Worm (Caenorhabditis elegans) whole organism, young adult: ENCODE results near the gene srh-149.

Experiments
- B0035.1 ChIP-seq: sonication (generic microtip); optimal IDR thresholded peaks from 2 replicates; lab custom pipeline; 2016; ENCODE audit warnings: missing genetic modification characterization, mild to moderate bottlenecking, missing compliant biosample characterization, missing genotype, missing genetic modification reagents
- D2030.7 ChIP-seq: fragments of 200-800 bp; sonication (Bioruptor generic); IDR thresholded peaks from 2 replicates; pipeline ENCODE4 v1.3.6; 2022; ENCODE audit warnings: missing genetic modification reagents, missing genetic modification characterization, missing compliant biosample characterization
- F52B5.7 ChIP-seq: sonication (generic microtip); optimal IDR thresholded peaks from 2 replicates; lab custom pipeline; 2016; ENCODE audit warnings: mild to moderate bottlenecking, missing genetic modification characterization, missing compliant biosample characterization
- F55B11.4 ChIP-seq: sonication (generic microtip); optimal IDR thresholded peaks from 2 replicates; lab custom pipeline; 2016; ENCODE audit warnings: missing compliant biosample characterization, missing genetic modification characterization, borderline replicate concordance; ENCODE audit not compliant: insufficient read depth
- F57A8.1 ChIP-seq: fragments of 200-800 bp; sonication (Bioruptor generic); optimal IDR thresholded peaks from 2 replicates; lab custom pipeline; 2018; ENCODE audit warnings: mild to moderate bottlenecking, missing genetic modification characterization, moderate library complexity, missing compliant biosample characterization
- T07F8.4 ChIP-seq: sonication (generic microtip); optimal IDR thresholded peaks from 2 replicates; lab custom pipeline; 2016; ENCODE audit warnings: mild to moderate bottlenecking, missing genetic modification characterization, moderate library complexity, missing compliant biosample characterization
- atf-7 ChIP-seq: sonication (generic microtip); optimal IDR thresholded peaks from 2 replicates; lab custom pipeline; 2017; ENCODE audit warnings: mild to moderate bottlenecking, missing genetic modification characterization, missing compliant biosample characterization
- attf-5 ChIP-seq: fragments of 200-800 bp; sonication (Bioruptor generic); optimal IDR thresholded peaks from 2 replicates; lab custom pipeline; 2018; ENCODE audit warnings: mild to moderate bottlenecking, missing genetic modification characterization, missing compliant biosample characterization
- bed-2 ChIP-seq: fragments of 200-800 bp; sonication (Bioruptor generic); IDR thresholded peaks from 2 replicates; pipeline ENCODE4 v1.3.6; 2022; ENCODE audit warnings: missing genetic modification reagents, missing genetic modification characterization, missing compliant biosample characterization
- ceh-79 ChIP-seq: sonication (generic microtip); optimal IDR thresholded peaks from 2 replicates; lab custom pipeline; 2017; ENCODE audit warnings: mild to moderate bottlenecking, missing genetic modification characterization, missing compliant biosample characterization
- ceh-91 ChIP-seq: fragments of 200-800 bp; sonication (Bioruptor generic); IDR thresholded peaks from 2 replicates; pipeline ENCODE4 v1.3.6; 2022; ENCODE audit warnings: missing genetic modification reagents, missing genetic modification characterization, missing compliant biosample characterization
- chd-7 ChIP-seq: sonication (generic microtip); optimal IDR thresholded peaks from 2 replicates; lab custom pipeline; 2016; ENCODE audit warnings: mild to moderate bottlenecking, missing genetic modification characterization, moderate library complexity, missing compliant biosample characterization
- die-1 ChIP-seq: sonication (generic microtip); optimal IDR thresholded peaks from 2 replicates; lab custom pipeline; 2016; ENCODE audit warnings: missing genotype, mild to moderate bottlenecking, missing genetic modification characterization, missing compliant biosample characterization
- egl-44 ChIP-seq: fragments of 200-800 bp; sonication (Bioruptor generic); IDR thresholded peaks from 2 replicates; pipeline ENCODE4 v1.3.6; 2022; ENCODE audit warnings: missing genetic modification reagents, missing genetic modification characterization, missing compliant biosample characterization
- ekl-4 ChIP-seq: fragments of 200-800 bp; sonication (Bioruptor generic); IDR thresholded peaks from 2 replicates; pipeline ENCODE4 v1.3.6; 2022; ENCODE audit warnings: missing genetic modification reagents, missing genetic modification characterization, missing compliant biosample characterization
- him-1 ChIP-seq: sonication (generic microtip); optimal IDR thresholded peaks from 2 replicates; lab custom pipeline; 2016; ENCODE audit warnings: missing genotype, missing genetic modification reagents, missing genetic modification characterization, missing compliant biosample characterization
- hmg-20 ChIP-seq: fragments of 200-800 bp; sonication (Bioruptor generic); IDR thresholded peaks from 2 replicates; pipeline ENCODE4 v1.3.6; 2022; ENCODE audit warnings: missing genetic modification reagents, missing genetic modification characterization, missing compliant biosample characterization
- let-526 ChIP-seq: fragments of 200-800 bp; sonication (Bioruptor generic); IDR thresholded peaks from 2 replicates; pipeline ENCODE4 v1.3.6; 2022; ENCODE audit warnings: missing genetic modification reagents, missing genetic modification characterization, missing compliant biosample characterization
- lin-26 ChIP-seq: fragments of 200-800 bp; sonication (Bioruptor generic); IDR thresholded peaks from 2 replicates; pipeline ENCODE4 v1.3.6; 2022; ENCODE audit warnings: missing genetic modification reagents, missing genetic modification characterization, missing compliant biosample characterization
- lin-54 ChIP-seq: fragments of 200-800 bp; sonication (Bioruptor generic); optimal IDR thresholded peaks from 2 replicates; lab custom pipeline; 2018; ENCODE audit warnings: mild to moderate bottlenecking, missing genetic modification characterization, missing compliant biosample characterization
- lir-1 ChIP-seq: fragments of 200-800 bp; sonication (Bioruptor generic); conservative IDR thresholded peaks from 2 replicates; pipeline ENCODE4 v1.3.6; 2022; ENCODE audit warnings: missing genetic modification reagents, missing genetic modification characterization, missing compliant biosample characterization
- lsl-1 ChIP-seq: fragments of 200-800 bp; sonication (Bioruptor generic); optimal IDR thresholded peaks from 2 replicates; lab custom pipeline; 2018; ENCODE audit warnings: mild to moderate bottlenecking, missing genetic modification characterization, moderate library complexity, missing compliant biosample characterization
- madf-10 ChIP-seq: sonication (generic microtip); optimal IDR thresholded peaks from 2 replicates; lab custom pipeline; 2016; ENCODE audit warnings: mild to moderate bottlenecking, missing genetic modification characterization, missing compliant biosample characterization
- madf-3 ChIP-seq: fragments of 200-800 bp; sonication (Bioruptor generic); IDR thresholded peaks from 2 replicates; pipeline ENCODE4 v1.3.6; 2022; ENCODE audit warnings: missing genetic modification reagents, missing genetic modification characterization, missing compliant biosample characterization
- nfya-1 ChIP-seq: sonication (generic microtip); optimal IDR thresholded peaks from 2 replicates; lab custom pipeline; 2017; ENCODE audit warnings: antibody characterized with exemption, missing compliant biosample characterization, missing genetic modification characterization, borderline replicate concordance; ENCODE audit not compliant: insufficient read depth
- nhr-90 ChIP-seq: sonication (generic microtip); optimal IDR thresholded peaks from 2 replicates; lab custom pipeline; 2016; ENCODE audit warnings: missing genotype, mild to moderate bottlenecking, missing genetic modification characterization, missing compliant biosample characterization
- rec-8 ChIP-seq, 2 experiments: sonication (generic microtip); optimal IDR thresholded peaks; 2 replicates each; lab custom pipeline; 2016; ENCODE audit warnings: mild to moderate bottlenecking in 2 of 2, missing genetic modification characterization in 2 of 2, missing genetic modification reagents in 2 of 2, missing genotype in 2 of 2, missing biosample characterization in 1 of 2, missing compliant biosample characterization in 1 of 2, moderate library complexity in 1 of 2
- sdz-38 ChIP-seq: sonication (generic microtip); optimal IDR thresholded peaks from 2 replicates; lab custom pipeline; 2016; ENCODE audit warnings: missing genotype, missing genetic modification characterization, missing compliant biosample characterization
- snpc-1.1 ChIP-seq: sonication (generic microtip); optimal IDR thresholded peaks from 2 replicates; lab custom pipeline; 2017; ENCODE audit warnings: missing genetic modification characterization, mild to moderate bottlenecking, missing compliant biosample characterization, antibody characterized with exemption, moderate library complexity, missing genotype, missing genetic modification reagents; ENCODE audit not compliant: insufficient read depth
- snpc-1.3 ChIP-seq: sonication (generic microtip); optimal IDR thresholded peaks from 2 replicates; lab custom pipeline; 2017; ENCODE audit warnings: missing genetic modification characterization, mild to moderate bottlenecking, missing compliant biosample characterization, antibody characterized with exemption, moderate library complexity, missing genotype, missing genetic modification reagents; ENCODE audit not compliant: insufficient read depth
- somi-1 ChIP-seq: fragments of 200-800 bp; sonication (Bioruptor generic); optimal IDR thresholded peaks from 2 replicates; lab custom pipeline; 2018; ENCODE audit warnings: mild to moderate bottlenecking, missing genetic modification characterization, missing compliant biosample characterization
- unc-130 ChIP-seq: sonication (generic microtip); optimal IDR thresholded peaks from 2 replicates; lab custom pipeline; 2016; ENCODE audit warnings: missing genetic modification reagents, missing genetic modification characterization, missing compliant biosample characterization
- zfh-2 ChIP-seq: fragments of 200-800 bp; sonication (Bioruptor generic); conservative IDR thresholded peaks from 2 replicates; pipeline ENCODE4 v1.3.6; 2022; ENCODE audit warnings: missing genetic modification reagents, missing genetic modification characterization, missing compliant biosample characterization
- ztf-25 ChIP-seq: fragments of 200-800 bp; sonication (Bioruptor generic); IDR thresholded peaks from 2 replicates; pipeline ENCODE4 v1.3.6; 2022; ENCODE audit warnings: missing genetic modification reagents, missing genetic modification characterization, missing compliant biosample characterization
- ztf-28 ChIP-seq: fragments of 200-800 bp; sonication (Bioruptor generic); IDR thresholded peaks from 2 replicates; pipeline ENCODE4 v1.3.6; 2022; ENCODE audit warnings: missing genetic modification reagents, missing genetic modification characterization, missing compliant biosample characterization

srh-149 gene

ce11 chrV:15863042-15863441, 22.0 kb upstream of the srh-149 start, which contains the start of gene srh-299:
Gene srh-299 (plus strand): TSS chrV:15863342.
- no peak for TF ChIP-seq atf-7 (tag; lab: Kevin White, UChicago)
- no peak for TF ChIP-seq sdz-38 (tag; lab: Kevin White, UChicago)
- TF ChIP-seq D2030.7 (GFP tag; lab: Robert Waterston, UW), result no peak
- no peak for TF ChIP-seq lir-1 (GFP tag; lab: Robert Waterston, UW)
- no peak for TF ChIP-seq ceh-91
- no peak for TF ChIP-seq F57A8.1 (GFP tag; lab: Kevin White, UChicago)
- no peak for TF ChIP-seq unc-130 (GFP tag; lab: Kevin White, UChicago)
- TF ChIP-seq nfya-1 (tag; lab: Kevin White, UChicago), result no peak
- no peak for TF ChIP-seq F52B5.7 (tag; lab: Kevin White, UChicago)
- TF ChIP-seq let-526 (GFP tag; lab: Robert Waterston, UW), result no peak
- no peak for TF ChIP-seq lin-54 (GFP tag; lab: Kevin White, UChicago)
- TF ChIP-seq, all 124 proteins: peak for 0

ce11 chrV:15862599-15862998, 21.6 kb upstream of the srh-149 start, which contains the start of gene srz-12:
Gene srz-12 (minus strand): TSS chrV:15862699.
- TF ChIP-seq him-1 (tag; lab: Kevin White, UChicago) (no peak), hmg-20 (GFP tag; lab: Robert Waterston, UW) (no peak), snpc-1.1 (tag; lab: Kevin White, UChicago) (no peak), ceh-79 (no peak), attf-5 (GFP tag; lab: Kevin White, UChicago) (no peak), F55B11.4 (no peak), chd-7 (tag; lab: Kevin White, UChicago) (no peak), ztf-28 (no peak), T07F8.4 (tag; lab: Kevin White, UChicago) (no peak), die-1 (tag; lab: Kevin White, UChicago) (no peak), bed-2 (GFP tag; lab: Robert Waterston, UW) (no peak), snpc-1.3 (tag; lab: Kevin White, UChicago) (no peak), nfya-1 (tag; lab: Kevin White, UChicago) (no peak), ekl-4 (GFP tag; lab: Robert Waterston, UW) (no peak), ztf-25 (GFP tag; lab: Robert Waterston, UW) (no peak), lsl-1 (GFP tag; lab: Kevin White, UChicago) (no peak), zfh-2 (GFP tag; lab: Robert Waterston, UW) (no peak), F52B5.7 (tag; lab: Kevin White, UChicago) (no peak), D2030.7 (GFP tag; lab: Robert Waterston, UW) (no peak)

DNA sequence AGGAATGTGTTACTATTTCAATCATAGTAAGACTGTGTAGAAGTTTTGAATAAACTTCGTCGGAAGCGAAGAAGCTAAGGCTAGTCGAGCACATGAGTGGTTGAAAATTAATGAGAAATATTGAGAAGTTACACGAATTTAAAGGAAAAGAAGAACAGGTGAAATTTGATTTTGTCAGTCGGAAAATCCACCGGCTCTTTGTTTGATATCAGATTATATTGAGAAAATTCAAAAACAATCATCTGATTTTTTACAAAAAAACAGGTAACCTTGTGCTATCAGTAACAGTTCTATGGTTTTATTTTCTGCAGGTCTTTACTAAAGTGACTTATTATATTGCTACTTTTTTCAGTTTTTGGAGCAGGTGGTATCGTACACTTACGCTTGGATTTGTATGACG, 17.3 kb upstream of the srh-149 start, which contains the start of gene srh-148:
Gene srh-148 (minus strand): TSS at position 101 of the 400 bp plus-strand sequence.
- no peak for TF ChIP-seq rec-8 (tag; optimal IDR thresholded peaks at IDR 0.05; lab: Kevin White, UChicago)
- no peak for TF ChIP-seq egl-44 (GFP tag; lab: Robert Waterston, UW)
- no peak for TF ChIP-seq chd-7 (tag; lab: Kevin White, UChicago)
- TF ChIP-seq nhr-90 (tag; lab: Kevin White, UChicago), result no peak
- TF ChIP-seq lin-26, result no peak
- TF ChIP-seq B0035.1 (tag; lab: Kevin White, UChicago), result no peak
- TF ChIP-seq madf-3 (GFP tag; lab: Robert Waterston, UW), result no peak
- no peak for TF ChIP-seq somi-1 (GFP tag; lab: Kevin White, UChicago)
- no peak for TF ChIP-seq madf-10 (tag; lab: Kevin White, UChicago)
